Worm (Caenorhabditis elegans) whole organism, mixed stage, embryonic: ENCODE data around the gene efl-1.

ENCODE experiments used
- M03D4.4 ChIP-seq: sonication (generic microtip); optimal IDR thresholded peaks from 2 replicates; lab custom pipeline; 2017; ENCODE audit warnings: mild to moderate bottlenecking, missing genetic modification characterization, missing compliant biosample characterization
- blmp-1 ChIP-seq: fragments of 150-350 bp; optimal IDR thresholded peaks from 2 replicates; lab custom pipeline; 2014; ENCODE audit warnings: missing biosample characterization, missing genetic modification characterization
- ceh-39 ChIP-seq: fragments of 150-350 bp; optimal IDR thresholded peaks from 2 replicates; lab custom pipeline; 2014; ENCODE audit warnings: missing biosample characterization, missing genetic modification characterization
- ceh-83 ChIP-seq: fragments of 200-800 bp; sonication (Bioruptor generic); optimal IDR thresholded peaks from 2 replicates; lab custom pipeline; 2018; ENCODE audit warnings: mild to moderate bottlenecking, missing genetic modification characterization, missing compliant biosample characterization
- ces-1 ChIP-seq: fragments of 150-350 bp; optimal IDR thresholded peaks from 2 replicates; lab custom pipeline; 2014; ENCODE audit warnings: missing biosample characterization, missing genetic modification reagents, missing genetic modification characterization
- cnd-1 ChIP-seq: fragments of 200-800 bp; sonication (Bioruptor generic); optimal IDR thresholded peaks from 2 replicates; lab custom pipeline; 2018; ENCODE audit warnings: mild to moderate bottlenecking, missing genetic modification characterization, missing compliant biosample characterization
- drap-1 ChIP-seq: fragments of 200-800 bp; sonication (Bioruptor generic); optimal IDR thresholded peaks from 3 replicates; lab custom pipeline; 2018; ENCODE audit warnings: mild to moderate bottlenecking, missing genetic modification characterization, missing compliant biosample characterization
- elt-1 ChIP-seq: sonication (generic microtip); optimal IDR thresholded peaks from 2 replicates; lab custom pipeline; 2017; ENCODE audit warnings: missing genetic modification characterization, mild to moderate bottlenecking, missing compliant biosample characterization, antibody characterized with exemption, moderate library complexity, borderline replicate concordance; ENCODE audit not compliant: insufficient read depth
- flh-1 ChIP-seq: fragments of 200-800 bp; sonication (Bioruptor generic); optimal IDR thresholded peaks from 2 replicates; lab custom pipeline; 2018; ENCODE audit warnings: mild to moderate bottlenecking, missing genetic modification characterization, moderate library complexity, missing compliant biosample characterization
- ham-2 ChIP-seq: fragments of 200-800 bp; sonication (Bioruptor generic); optimal IDR thresholded peaks from 2 replicates; lab custom pipeline; 2018; ENCODE audit warnings: mild to moderate bottlenecking, missing genetic modification characterization, missing compliant biosample characterization
- hlh-1 ChIP-seq: fragments of 150-350 bp; optimal IDR thresholded peaks from 2 replicates; lab custom pipeline; 2014; ENCODE audit warnings: missing biosample characterization, missing genetic modification reagents, missing genetic modification characterization
- lin-13 ChIP-seq: fragments of 150-350 bp; optimal IDR thresholded peaks from 2 replicates; lab custom pipeline; 2014; ENCODE audit warnings: missing biosample characterization, missing genetic modification characterization
- lin-32 ChIP-seq: fragments of 200-800 bp; sonication (Bioruptor generic); optimal IDR thresholded peaks from 2 replicates; lab custom pipeline; 2018; ENCODE audit warnings: mild to moderate bottlenecking, missing genetic modification characterization, missing compliant biosample characterization
- lsy-2 ChIP-seq: fragments of 150-350 bp; optimal IDR thresholded peaks from 2 replicates; lab custom pipeline; 2014; ENCODE audit warnings: missing biosample characterization, missing genetic modification characterization
- mab-5 ChIP-seq: fragments of 150-350 bp; optimal IDR thresholded peaks from 2 replicates; lab custom pipeline; 2014; ENCODE audit warnings: missing biosample characterization, missing genetic modification characterization
- mep-1 ChIP-seq: fragments of 150-350 bp; optimal IDR thresholded peaks from 2 replicates; lab custom pipeline; 2017; ENCODE audit warnings: missing biosample characterization, missing genetic modification reagents, missing genetic modification characterization, inconsistent platforms
- mls-2 ChIP-seq: sonication (generic microtip); optimal IDR thresholded peaks from 2 replicates; lab custom pipeline; 2016; ENCODE audit warnings: mild to moderate bottlenecking, missing genetic modification characterization, moderate library complexity, missing compliant biosample characterization
- nhr-12 ChIP-seq: fragments of 150-350 bp; optimal IDR thresholded peaks from 2 replicates; lab custom pipeline; 2014; ENCODE audit warnings: missing biosample characterization, missing genetic modification characterization
- nhr-2 ChIP-seq: fragments of 150-350 bp; optimal IDR thresholded peaks from 2 replicates; lab custom pipeline; 2014; ENCODE audit warnings: missing biosample characterization, missing genetic modification characterization
- nhr-28 ChIP-seq: fragments of 150-350 bp; optimal IDR thresholded peaks from 2 replicates; lab custom pipeline; 2014; ENCODE audit warnings: missing biosample characterization, missing genetic modification characterization
- nhr-76 ChIP-seq: sonication (generic microtip); optimal IDR thresholded peaks from 2 replicates; lab custom pipeline; 2017; ENCODE audit warnings: missing biosample characterization, missing genetic modification characterization
- pha-4 ChIP-seq: fragments of 150-350 bp; optimal IDR thresholded peaks from 2 replicates; lab custom pipeline; 2018; ENCODE audit warnings: missing biosample characterization, missing genetic modification reagents, missing genetic modification characterization
- snpc-4 ChIP-seq: fragments of 150-350 bp; optimal IDR thresholded peaks from 2 replicates; lab custom pipeline; 2014; ENCODE audit warnings: missing biosample characterization, missing genetic modification characterization
- sptf-1 ChIP-seq: sonication (generic microtip); optimal IDR thresholded peaks from 2 replicates; lab custom pipeline; 2017; ENCODE audit warnings: mild to moderate bottlenecking, missing genetic modification characterization, moderate library complexity, missing compliant biosample characterization
- tbx-8 ChIP-seq: fragments of 200-800 bp; sonication (Bioruptor generic); optimal IDR thresholded peaks from 2 replicates; lab custom pipeline; 2018; ENCODE audit warnings: mild to moderate bottlenecking, missing genetic modification characterization, moderate library complexity, missing compliant biosample characterization
- unc-120 ChIP-seq: sonication (generic microtip); optimal IDR thresholded peaks from 2 replicates; lab custom pipeline; 2017; ENCODE audit warnings: missing genetic modification characterization, missing compliant biosample characterization; ENCODE audit not compliant: poor library complexity, severe bottlenecking
- unc-39 ChIP-seq: fragments of 150-350 bp; optimal IDR thresholded peaks from 2 replicates; lab custom pipeline; 2014; ENCODE audit warnings: missing biosample characterization, missing genetic modification characterization
- unc-62 ChIP-seq: fragments of 150-350 bp; optimal IDR thresholded peaks from 2 replicates; lab custom pipeline; 2014; ENCODE audit warnings: missing biosample characterization, missing genetic modification reagents, missing genetic modification characterization
- zip-8 ChIP-seq: fragments of 150-350 bp; optimal IDR thresholded peaks from 2 replicates; lab custom pipeline; 2014; ENCODE audit warnings: missing biosample characterization, missing genetic modification characterization

Gene efl-1

ce11 chrV:17009342-17010064 is 44.0 kb upstream of the efl-1 start, which contains the start of the genes clc-12 and clec-240:
clc-12 (minus strand) TSS chrV:17009388.
clec-240 (plus strand) TSS chrV:17010014.
- TF ChIP-seq nhr-12 (tag; lab: Kevin White, UChicago) (no peak), drap-1 (GFP tag; lab: Kevin White, UChicago) (no peak)
- TF ChIP-seq, all 35 proteins: peak for 0

ce11 chrV:17008302-17008701 is 42.8 kb upstream of the efl-1 start, which contains the start of gene sri-69:
sri-69 (minus strand) TSS chrV:17008402.
- no peak for TF ChIP-seq snpc-4 (tag; lab: Kevin White, UChicago)
- TF ChIP-seq, all 35 proteins: peak for 0

ce11 chrV:17005189-17005588 is 39.7 kb upstream of the efl-1 start, which contains the start of gene srh-131:
srh-131 (plus strand) TSS chrV:17005489.
- TF ChIP-seq lin-32 (GFP tag; lab: Kevin White, UChicago), result no peak
- peak; percentile 53 for TF ChIP-seq zip-8 (tag; lab: Kevin White, UChicago)
- TF ChIP-seq elt-1 (tag; lab: Kevin White, UChicago), result no peak

ce11 chrV:17001167-17001566 is 35.7 kb upstream of the efl-1 start, which contains the start of gene sri-9:
sri-9 (plus strand) TSS chrV:17001467.
- no peak for TF ChIP-seq nhr-76 (tag; lab: Kevin White, UChicago)
- TF ChIP-seq lin-13 (tag; lab: Kevin White, UChicago), result no peak
- no peak for TF ChIP-seq tbx-8
- TF ChIP-seq lsy-2, result no peak
- TF ChIP-seq blmp-1 (tag; lab: Kevin White, UChicago), result no peak

- no peak for TF ChIP-seq mab-5
- TF ChIP-seq ces-1 (GFP tag; lab: Kevin White, UChicago), result no peak
- no peak for TF ChIP-seq cnd-1 (tag; lab: Kevin White, UChicago)
- TF ChIP-seq nhr-28 (tag; lab: Kevin White, UChicago), result no peak
- TF ChIP-seq blmp-1 (tag; lab: Kevin White, UChicago), result no peak
- TF ChIP-seq lsy-2, result no peak
- TF ChIP-seq sptf-1, result no peak
- no peak for TF ChIP-seq lin-32 (GFP tag; lab: Kevin White, UChicago)
- TF ChIP-seq lin-13 (tag; lab: Kevin White, UChicago), result no peak
- TF ChIP-seq snpc-4 (tag; lab: Kevin White, UChicago), result no peak
- no peak for TF ChIP-seq mep-1
- no peak for TF ChIP-seq unc-62 (GFP tag; lab: Kevin White, UChicago)
- TF ChIP-seq zip-8 (tag; lab: Kevin White, UChicago), result no peak
- no peak for TF ChIP-seq tbx-8
- TF ChIP-seq unc-39 (tag; lab: Kevin White, UChicago), result no peak
- TF ChIP-seq mls-2 (tag; lab: Kevin White, UChicago), result no peak
- no peak for TF ChIP-seq ceh-83 (GFP tag; lab: Kevin White, UChicago)
- TF ChIP-seq nhr-2, result no peak
- TF ChIP-seq, all 35 proteins: peak for 0
Observed at ce11 chrV:17000635-17001034, 35.2 kb upstream of the efl-1 start.

- TF ChIP-seq cnd-1 (tag; lab: Kevin White, UChicago) (no peak), lsy-2 (no peak), lin-32 (GFP tag; lab: Kevin White, UChicago) (no peak), unc-120 (tag; lab: Kevin White, UChicago) (no peak), mep-1 (no peak), tbx-8 (no peak), M03D4.4 (no peak), ham-2 (no peak), flh-1 (GFP tag; lab: Kevin White, UChicago) (no peak), ceh-39 (tag; lab: Kevin White, UChicago) (no peak), pha-4 (no peak), lin-13 (tag; lab: Kevin White, UChicago) (no peak), unc-62 (GFP tag; lab: Kevin White, UChicago) (no peak), hlh-1 (tag; lab: Kevin White, UChicago) (no peak), drap-1 (GFP tag; lab: Kevin White, UChicago) (no peak)
Observed at ce11 chrV:17000204-17000603, 34.7 kb upstream of the efl-1 start, which contains the start of gene str-217. str-217 (minus strand) TSS chrV:17000304.
